Fruit fly (Drosophila melanogaster) whole organism, adult: ENCODE data around the gene CG43924.

Source experiments
- CG11617 ChIP-seq: fragments of 200-800 bp; sonication (Bioruptor generic); optimal IDR thresholded peaks from 2 replicates; lab custom pipeline; 2017; ENCODE audit warnings: mild to moderate bottlenecking, missing biosample characterization, missing genetic modification reagents, missing genetic modification characterization
- CG12768 ChIP-seq: fragments of 200-800 bp; sonication (Bioruptor generic); optimal IDR thresholded peaks from 2 replicates; lab custom pipeline; 2017; ENCODE audit warnings: missing biosample characterization, missing genetic modification characterization, mild to moderate bottlenecking, moderate library complexity, missing genetic modification reagents
- CG33017 ChIP-seq: fragments of 200-800 bp; sonication (Bioruptor generic); optimal IDR thresholded peaks from 2 replicates; lab custom pipeline; 2018; ENCODE audit warnings: missing biosample characterization, mild to moderate bottlenecking, missing genetic modification characterization, moderate library complexity
- CG5204 ChIP-seq: fragments of 200-800 bp; sonication (Bioruptor generic); optimal IDR thresholded peaks from 2 replicates; lab custom pipeline; 2016; ENCODE audit warnings: missing biosample characterization, missing genetic modification characterization
- CG7101 ChIP-seq: fragments of 200-800 bp; sonication (Bioruptor generic); optimal IDR thresholded peaks from 2 replicates; lab custom pipeline; 2018; ENCODE audit warnings: missing biosample characterization, mild to moderate bottlenecking, missing genetic modification characterization, moderate library complexity
- Clk ChIP-seq: fragments of 200-800 bp; sonication (Bioruptor generic); optimal IDR thresholded peaks from 2 replicates; lab custom pipeline; 2017; ENCODE audit warnings: missing biosample characterization, missing genetic modification characterization
- Crg-1 ChIP-seq: fragments of 200-800 bp; sonication (Bioruptor generic); optimal IDR thresholded peaks from 2 replicates; lab custom pipeline; 2016; ENCODE audit warnings: missing biosample characterization, missing genetic modification characterization
- bab1 ChIP-seq: fragments of 200-800 bp; sonication (Bioruptor generic); optimal IDR thresholded peaks from 3 replicates; lab custom pipeline; 2019; ENCODE audit warnings: missing biosample characterization, mild to moderate bottlenecking, missing genetic modification characterization, moderate library complexity
- cic ChIP-seq: fragments of 200-800 bp; sonication (Bioruptor generic); optimal IDR thresholded peaks from 2 replicates; lab custom pipeline; 2017; ENCODE audit warnings: missing biosample characterization, mild to moderate bottlenecking, missing genetic modification characterization, moderate library complexity
- kay ChIP-seq: fragments of 200-800 bp; sonication (Bioruptor generic); peaks from one replicate; lab custom pipeline; 2016; ENCODE audit warnings: missing biosample characterization, missing genetic modification characterization, borderline replicate concordance
- ovo ChIP-seq: fragments of 200-800 bp; sonication (Bioruptor generic); optimal IDR thresholded peaks from 2 replicates; lab custom pipeline; 2016; ENCODE audit warnings: missing biosample characterization, missing genetic modification characterization
- toe ChIP-seq: fragments of 200-800 bp; sonication (Bioruptor generic); optimal IDR thresholded peaks from 2 replicates; lab custom pipeline; 2016; ENCODE audit warnings: missing biosample characterization, missing genetic modification characterization

dm6 chr2L:15745989-15746388 lies 35.1 kb upstream of the CG43924 start:
- TF ChIP-seq CG5204 (GFP tag; lab: Kevin White, UChicago) (no peak), bab1 (GFP tag; lab: Kevin White, UChicago) (no peak), toe (GFP tag; lab: Kevin White, UChicago) (no peak), CG12768 (GFP tag; lab: Kevin White, UChicago) (no peak), cic (GFP tag; lab: Kevin White, UChicago) (no peak), Crg-1 (no peak), CG11617 (GFP tag; lab: Kevin White, UChicago) (no peak), CG7101 (tag; lab: Kevin White, UChicago) (no peak), ovo (no peak), kay (no peak), CG33017 (tag; lab: Kevin White, UChicago) (no peak), Clk (GFP tag; lab: Kevin White, UChicago) (no peak)
